Worm (Caenorhabditis elegans) whole organism, L1 larva: ENCODE data around the gene K02A2.1.

Experiments
- C16A3.4 ChIP-seq: fragments of 150-350 bp; optimal IDR thresholded peaks from 2 replicates; lab custom pipeline; 2014; ENCODE audit warnings: missing biosample characterization, missing genetic modification characterization
- F16B12.6 ChIP-seq: fragments of 150-350 bp; optimal IDR thresholded peaks from 2 replicates; lab custom pipeline; 2014; ENCODE audit warnings: missing biosample characterization, missing genetic modification characterization
- alr-1 ChIP-seq: fragments of 200-800 bp; sonication (Bioruptor generic); optimal IDR thresholded peaks from 2 replicates; lab custom pipeline; 2018; ENCODE audit warnings: borderline replicate concordance, mild to moderate bottlenecking, missing genetic modification characterization, missing compliant biosample characterization
- ama-1 ChIP-seq: fragments of 150-350 bp; optimal IDR thresholded peaks from 2 replicates; lab custom pipeline; 2014
- blmp-1 ChIP-seq: fragments of 150-350 bp; optimal IDR thresholded peaks from 2 replicates; lab custom pipeline; 2014; ENCODE audit warnings: missing biosample characterization, missing genetic modification characterization
- ceh-8 ChIP-seq: fragments of 200-800 bp; sonication (Bioruptor generic); optimal IDR thresholded peaks from 2 replicates; lab custom pipeline; 2018; ENCODE audit warnings: mild to moderate bottlenecking, missing genetic modification characterization, moderate library complexity, missing compliant biosample characterization
- ceh-82 ChIP-seq, 3 experiments: fragments of 150-350 bp in 1 of 3; sonication (generic microtip) in 2 of 3; optimal IDR thresholded peaks; 2 replicates each; lab custom pipeline; 2014 to 2017; ENCODE audit warnings: missing biosample characterization in 3 of 3, missing genetic modification characterization in 3 of 3
- dpl-1 ChIP-seq, 3 experiments: fragments of 150-350 bp in 2 of 3; sonication (generic microtip) in 1 of 3; optimal IDR thresholded peaks; 2 replicates each; lab custom pipeline; 2014 to 2017; ENCODE audit warnings: missing biosample characterization in 3 of 3, missing genetic modification characterization in 3 of 3, missing genetic modification reagents in 3 of 3
- dsc-1 ChIP-seq: sonication (generic microtip); optimal IDR thresholded peaks from 2 replicates; lab custom pipeline; 2016; ENCODE audit warnings: mild to moderate bottlenecking, missing genetic modification characterization, missing compliant biosample characterization
- efl-1 ChIP-seq, 4 experiments: fragments of 150-350 bp; optimal IDR thresholded peaks in 3 of 4; peaks in 1 of 4; 1 replicate in 1 of 4; 2 replicates in 3 of 4; lab custom pipeline; 2014; ENCODE audit warnings: missing biosample characterization in 2 of 4, missing genetic modification characterization in 2 of 4, missing genetic modification reagents in 2 of 4
- egl-13 ChIP-seq: sonication (generic microtip); optimal IDR thresholded peaks from 2 replicates; lab custom pipeline; 2016; ENCODE audit warnings: missing genotype, missing genetic modification reagents, missing genetic modification characterization, missing compliant biosample characterization
- egl-27 ChIP-seq, 2 experiments: fragments of 150-350 bp in 1 of 2; sonication (generic microtip); optimal IDR thresholded peaks; 3 replicates each; lab custom pipeline; 2017 to 2018; ENCODE audit warnings: missing biosample characterization in 2 of 2, missing genetic modification characterization in 2 of 2, missing genetic modification reagents in 2 of 2
- elt-3 ChIP-seq, 6 experiments: fragments of 150-350 bp in 1 of 6; sonication (generic microtip); optimal IDR thresholded peaks; 2 replicates each; lab custom pipeline; 2017 to 2018; ENCODE audit warnings: missing biosample characterization in 6 of 6, missing genetic modification characterization in 6 of 6, inconsistent platforms in 1 of 6
- ets-5 ChIP-seq: fragments of 200-800 bp; sonication (Bioruptor generic); IDR thresholded peaks from 2 replicates; pipeline ENCODE4 v1.3.6; 2022; ENCODE audit warnings: missing genetic modification characterization, missing compliant biosample characterization
- fkh-10 ChIP-seq: sonication (generic microtip); optimal IDR thresholded peaks from 2 replicates; lab custom pipeline; 2017; ENCODE audit warnings: missing biosample characterization, missing genetic modification reagents, missing genetic modification characterization
- fkh-4 ChIP-seq: sonication (generic microtip); optimal IDR thresholded peaks from 2 replicates; lab custom pipeline; 2016; ENCODE audit warnings: missing compliant biosample characterization, missing genetic modification characterization, borderline replicate concordance
- grh-1 ChIP-seq: fragments of 200-800 bp; sonication (Bioruptor generic); IDR thresholded peaks from 2 replicates; pipeline ENCODE4 v1.3.6; 2022; ENCODE audit warnings: missing genetic modification reagents, missing genetic modification characterization, missing compliant biosample characterization
- hpl-2 ChIP-seq: fragments of 150-350 bp; optimal IDR thresholded peaks from 2 replicates; lab custom pipeline; 2014; ENCODE audit warnings: missing biosample characterization, missing genetic modification reagents, missing genetic modification characterization
- irx-1 ChIP-seq: sonication (generic microtip); optimal IDR thresholded peaks from 2 replicates; lab custom pipeline; 2016; ENCODE audit warnings: missing genetic modification characterization, missing compliant biosample characterization
- jun-1 ChIP-seq: fragments of 150-350 bp; optimal IDR thresholded peaks from 2 replicates; lab custom pipeline; 2014; ENCODE audit warnings: missing biosample characterization, missing genetic modification reagents, missing genetic modification characterization
- lin-13 ChIP-seq: fragments of 150-350 bp; optimal IDR thresholded peaks from 2 replicates; lab custom pipeline; 2014; ENCODE audit warnings: missing biosample characterization, missing genetic modification reagents, missing genetic modification characterization
- lin-15B ChIP-seq: fragments of 150-350 bp; sonication (generic microtip); optimal IDR thresholded peaks from 3 replicates; lab custom pipeline; 2014; ENCODE audit warnings: missing biosample characterization, missing genetic modification characterization
- lin-35 ChIP-seq, 2 experiments: fragments of 150-350 bp; optimal IDR thresholded peaks; 2 replicates each; lab custom pipeline; 2014; ENCODE audit warnings: missing biosample characterization in 2 of 2, missing genetic modification characterization in 2 of 2, missing genetic modification reagents in 2 of 2
- lin-39 ChIP-seq: fragments of 150-350 bp; optimal IDR thresholded peaks from 2 replicates; lab custom pipeline; 2014; ENCODE audit warnings: missing biosample characterization, missing genetic modification reagents, missing genetic modification characterization
- lsy-2 ChIP-seq, 2 experiments: fragments of 150-350 bp; optimal IDR thresholded peaks; 2 replicates each; lab custom pipeline; 2014; ENCODE audit warnings: missing biosample characterization in 2 of 2, missing genetic modification characterization in 2 of 2
- mdl-1 ChIP-seq, 2 experiments: fragments of 150-350 bp; optimal IDR thresholded peaks; 2 replicates each; lab custom pipeline; 2014 to 2017; ENCODE audit warnings: missing biosample characterization in 2 of 2, missing genetic modification characterization in 2 of 2, inconsistent platforms in 1 of 2
- mef-2 ChIP-seq: fragments of 150-350 bp; optimal IDR thresholded peaks from 2 replicates; lab custom pipeline; 2014; ENCODE audit warnings: missing biosample characterization, missing genetic modification characterization
- mep-1 ChIP-seq: fragments of 150-350 bp; optimal IDR thresholded peaks from 2 replicates; lab custom pipeline; 2014; ENCODE audit warnings: missing biosample characterization, missing genetic modification characterization
- nhr-12 ChIP-seq: sonication (generic microtip); optimal IDR thresholded peaks from 2 replicates; lab custom pipeline; 2017; ENCODE audit warnings: missing biosample characterization, missing genetic modification characterization
- nhr-19 ChIP-seq: fragments of 200-800 bp; sonication (Bioruptor generic); conservative IDR thresholded peaks from 2 replicates; pipeline ENCODE4 v1.3.6; 2022; ENCODE audit warnings: missing genetic modification characterization, missing compliant biosample characterization
- nhr-20 ChIP-seq: sonication (generic microtip); optimal IDR thresholded peaks from 2 replicates; lab custom pipeline; 2016; ENCODE audit warnings: mild to moderate bottlenecking, missing genetic modification characterization, missing compliant biosample characterization
- nhr-47 ChIP-seq: sonication (generic microtip); optimal IDR thresholded peaks from 2 replicates; lab custom pipeline; 2016; ENCODE audit warnings: mild to moderate bottlenecking, missing genetic modification characterization, moderate library complexity, missing compliant biosample characterization
- nhr-71 ChIP-seq: sonication (generic microtip); optimal IDR thresholded peaks from 2 replicates; lab custom pipeline; 2016; ENCODE audit warnings: mild to moderate bottlenecking, missing genetic modification characterization, moderate library complexity, missing compliant biosample characterization
- nhr-85 ChIP-seq: sonication (generic microtip); peaks from one replicate; lab custom pipeline; 2016; ENCODE audit warnings: missing genetic modification characterization, inconsistent platforms, missing compliant biosample characterization
- pax-3 ChIP-seq: fragments of 200-800 bp; sonication (Bioruptor generic); optimal IDR thresholded peaks from 2 replicates; lab custom pipeline; 2018; ENCODE audit warnings: mild to moderate bottlenecking, missing genetic modification characterization, moderate library complexity, missing compliant biosample characterization
- pqm-1 ChIP-seq: sonication (generic microtip); optimal IDR thresholded peaks from 3 replicates; lab custom pipeline; 2017; ENCODE audit warnings: missing biosample characterization, missing genetic modification characterization
- rnt-1 ChIP-seq: sonication (generic microtip); optimal IDR thresholded peaks from 2 replicates; lab custom pipeline; 2016; ENCODE audit warnings: mild to moderate bottlenecking, missing genetic modification characterization, moderate library complexity, missing compliant biosample characterization
- skn-1 ChIP-seq: fragments of 150-350 bp; optimal IDR thresholded peaks from 2 replicates; lab custom pipeline; 2014; ENCODE audit warnings: missing biosample characterization, missing genetic modification characterization
- snpc-4 ChIP-seq: fragments of 150-350 bp; optimal IDR thresholded peaks from 2 replicates; lab custom pipeline; 2014; ENCODE audit warnings: missing biosample characterization, missing genetic modification characterization
- sox-4 ChIP-seq: sonication (generic microtip); optimal IDR thresholded peaks from 2 replicates; lab custom pipeline; 2016; ENCODE audit warnings: missing genetic modification characterization, missing compliant biosample characterization
- sptf-1 ChIP-seq: fragments of 150-350 bp; optimal IDR thresholded peaks from 2 replicates; lab custom pipeline; 2014; ENCODE audit warnings: missing biosample characterization, missing genetic modification characterization
- swsn-7 ChIP-seq: sonication (generic microtip); optimal IDR thresholded peaks from 2 replicates; lab custom pipeline; 2016; ENCODE audit warnings: missing genetic modification characterization, missing compliant biosample characterization
- tbx-2 ChIP-seq: sonication (generic microtip); optimal IDR thresholded peaks from 2 replicates; lab custom pipeline; 2016; ENCODE audit warnings: missing genetic modification characterization, missing compliant biosample characterization
- unc-130 ChIP-seq: fragments of 150-350 bp; optimal IDR thresholded peaks from 2 replicates; lab custom pipeline; 2017; ENCODE audit warnings: missing biosample characterization, missing genetic modification characterization, inconsistent platforms
- unc-62 ChIP-seq: fragments of 150-350 bp; optimal IDR thresholded peaks from 2 replicates; lab custom pipeline; 2014; ENCODE audit warnings: missing biosample characterization, missing genetic modification reagents, missing genetic modification characterization
- unc-86 ChIP-seq: sonication (generic microtip); optimal IDR thresholded peaks from 2 replicates; lab custom pipeline; 2016; ENCODE audit warnings: missing genetic modification characterization, missing compliant biosample characterization
- xbp-1 ChIP-seq: sonication (generic microtip); optimal IDR thresholded peaks from 2 replicates; lab custom pipeline; 2016; ENCODE audit warnings: missing genetic modification characterization, missing compliant biosample characterization
- zag-1 ChIP-seq: fragments of 150-350 bp; optimal IDR thresholded peaks from 2 replicates; lab custom pipeline; 2014; ENCODE audit warnings: missing biosample characterization, missing genetic modification characterization
- zip-4 ChIP-seq: fragments of 200-800 bp; sonication (Bioruptor generic); optimal IDR thresholded peaks from 2 replicates; lab custom pipeline; 2018; ENCODE audit warnings: mild to moderate bottlenecking, missing genetic modification characterization, moderate library complexity, missing compliant biosample characterization
- ztf-11 ChIP-seq, 2 experiments: sonication (generic microtip); optimal IDR thresholded peaks; 2 replicates each; lab custom pipeline; 2016 to 2017; ENCODE audit warnings: missing genetic modification characterization in 2 of 2, missing biosample characterization in 1 of 2, missing compliant biosample characterization in 1 of 2
- ztf-4 ChIP-seq: fragments of 150-350 bp; optimal IDR thresholded peaks from 2 replicates; lab custom pipeline; 2014; ENCODE audit warnings: missing biosample characterization, missing genetic modification characterization

The K02A2.1 gene

ce11 chrII:7478487-7479234 lies 43.6 kb downstream of the K02A2.1 start, which contains the start of the genes aka-1 and ubc-6:
Gene aka-1 (minus strand): TSS chrII:7478537.
Gene ubc-6 (plus strand): TSS chrII:7479187.
- peak; percentile 80 to 84 for TF ChIP-seq lsy-2 (tag; optimal IDR thresholded peaks at IDR 0.05; lab: Kevin White, UChicago)
- TF ChIP-seq hpl-2 (GFP tag; lab: Kevin White, UChicago) = no peak
- no peak for TF ChIP-seq egl-27 (tag; optimal IDR thresholded peaks at IDR 0.05; lab: Kevin White, UChicago)
- TF ChIP-seq ets-5 (GFP tag; lab: Robert Waterston, UW) = no peak
- TF ChIP-seq sptf-1 (tag; lab: Kevin White, UChicago) = no peak
- no peak for TF ChIP-seq fkh-4 (tag; lab: Kevin White, UChicago)
- TF ChIP-seq irx-1 = peak; percentile 31
- TF ChIP-seq sox-4 (tag; lab: Kevin White, UChicago) = peak; percentile 57
- peak; percentile 8 for TF ChIP-seq ztf-4 (tag; lab: Kevin White, UChicago)
- TF ChIP-seq rnt-1 = peak; percentile 83
- peak; percentile 56 to 71 (median 67) for TF ChIP-seq dpl-1 (GFP tag; optimal IDR thresholded peaks at IDR 0.05; lab: Kevin White, UChicago)
- no peak for TF ChIP-seq zag-1
- TF ChIP-seq unc-86 (tag; lab: Kevin White, UChicago) = peak; percentile 82
- TF ChIP-seq dsc-1 (tag; lab: Kevin White, UChicago) = peak; percentile 66
- peak; percentile 92 for TF ChIP-seq nhr-19 (GFP tag; lab: Robert Waterston, UW)
- TF ChIP-seq blmp-1 = peak; percentile 49
- TF ChIP-seq C16A3.4 = peak; percentile 78
- TF ChIP-seq grh-1 (GFP tag; lab: Robert Waterston, UW) = peak; percentile 90
- TF ChIP-seq nhr-20 (tag; lab: Kevin White, UChicago) = peak; percentile 88
- TF ChIP-seq ceh-8 (GFP tag; lab: Kevin White, UChicago) = peak; percentile 59
- TF ChIP-seq lin-15B = peak; percentile 61
- TF ChIP-seq elt-3 (tag; optimal IDR thresholded peaks at IDR 0.05; lab: Kevin White, UChicago) = peak in 1 of 6 experiments; percentile 45
- peak; percentile 91 for TF ChIP-seq nhr-71 (tag; lab: Kevin White, UChicago)
- peak; percentile 93 for TF ChIP-seq F16B12.6 (tag; lab: Kevin White, UChicago)
- TF ChIP-seq mdl-1 (tag; optimal IDR thresholded peaks at IDR 0.05; lab: Kevin White, UChicago) = peak in 1 of 2 experiments; percentile 36
- TF ChIP-seq pax-3 = peak; percentile 79
- no peak for TF ChIP-seq ama-1 (lab: Kevin White, UChicago)
- TF ChIP-seq ztf-11 (tag; optimal IDR thresholded peaks at IDR 0.05; lab: Kevin White, UChicago) = peak in 1 of 2 experiments; percentile 70
- TF ChIP-seq xbp-1 (tag; lab: Kevin White, UChicago) = peak; percentile 81
- peak; percentile 48 for TF ChIP-seq skn-1 (tag; lab: Kevin White, UChicago)
- TF ChIP-seq jun-1 (tag; lab: Kevin White, UChicago) = peak; percentile 78
- TF ChIP-seq alr-1 (tag; lab: Kevin White, UChicago) = no peak
- peak; percentile 33 for TF ChIP-seq unc-130 (tag; lab: Kevin White, UChicago)
- peak; percentile 54 for TF ChIP-seq lin-13 (GFP tag; lab: Kevin White, UChicago)
- TF ChIP-seq mef-2 (tag; lab: Kevin White, UChicago) = no peak
- TF ChIP-seq nhr-85 (tag; lab: Kevin White, UChicago) = peak; percentile 93
- peak; percentile 74 to 76 for TF ChIP-seq efl-1 (optimal IDR thresholded peaks at IDR 0.05; lab: Kevin White, UChicago)
- TF ChIP-seq efl-1 (GFP tag; optimal IDR thresholded peaks at IDR 0.05 in 1 of 2; lab: Kevin White, UChicago) = peak; percentile 67 to 96
- no peak for TF ChIP-seq unc-62 (GFP tag; lab: Kevin White, UChicago)
- peak; percentile 46 to 85 (median 68) for TF ChIP-seq ceh-82 (tag; optimal IDR thresholded peaks at IDR 0.05; lab: Kevin White, UChicago)
- TF ChIP-seq swsn-7 = peak; percentile 79
- TF ChIP-seq mep-1 = peak; percentile 80
- TF ChIP-seq nhr-12 (tag; lab: Kevin White, UChicago) = no peak
- peak; percentile 92 for TF ChIP-seq nhr-47
- peak; percentile 68 for TF ChIP-seq egl-13 (tag; lab: Kevin White, UChicago)
- TF ChIP-seq zip-4 (GFP tag; lab: Kevin White, UChicago) = peak; percentile 50
- TF ChIP-seq pqm-1 (tag; lab: Kevin White, UChicago) = no peak
- peak; percentile 70 to 84 for TF ChIP-seq lin-35 (GFP tag; optimal IDR thresholded peaks at IDR 0.05; lab: Kevin White, UChicago)
- peak; percentile 42 for TF ChIP-seq snpc-4 (tag; lab: Kevin White, UChicago)
- peak; percentile 86 for TF ChIP-seq tbx-2
- TF ChIP-seq lin-39 (tag; lab: Kevin White, UChicago) = no peak
- TF ChIP-seq fkh-10 (GFP tag; lab: Kevin White, UChicago) = peak; percentile 58
